Fruit fly (Drosophila melanogaster) whole organism, embryonic: ENCODE measurements around the gene mora.

ENCODE experiments used
- CG1024 ChIP-seq: fragments of 200-800 bp; sonication (Bioruptor generic); IDR thresholded peaks from 2 replicates; pipeline ENCODE4 v1.3.6; 2022; ENCODE audit warnings: missing biosample characterization, missing genetic modification characterization
- CG11085 ChIP-seq: fragments of 200-800 bp; sonication (Bioruptor generic); IDR thresholded peaks from 2 replicates; pipeline ENCODE4 v1.3.6; 2022; ENCODE audit warnings: missing biosample characterization, missing genetic modification characterization
- CG1233 ChIP-seq: fragments of 200-800 bp; sonication (Bioruptor generic); optimal IDR thresholded peaks from 4 replicates; lab custom pipeline; 2018; ENCODE audit warnings: missing biosample characterization, mild to moderate bottlenecking, missing genetic modification characterization
- CG12769 ChIP-seq: fragments of 200-800 bp; sonication (Bioruptor generic); optimal IDR thresholded peaks from 2 replicates; lab custom pipeline; 2019; ENCODE audit warnings: missing biosample characterization, mild to moderate bottlenecking, missing genetic modification characterization, moderate library complexity
- CG14441 ChIP-seq: fragments of 200-800 bp; sonication (Bioruptor generic); IDR thresholded peaks from 2 replicates; pipeline ENCODE4 v1.3.6; 2022; ENCODE audit warnings: missing biosample characterization, missing genetic modification characterization
- CG17328 ChIP-seq: fragments of 200-800 bp; sonication (Bioruptor generic); IDR thresholded peaks from 2 replicates; pipeline ENCODE4 v1.3.6; 2022; ENCODE audit warnings: missing biosample characterization, missing genetic modification characterization
- CG17612 ChIP-seq: fragments of 200-800 bp; sonication (Bioruptor generic); IDR thresholded peaks from 2 replicates; pipeline ENCODE4 v1.3.6; 2022; ENCODE audit warnings: missing biosample characterization, missing genetic modification characterization
- CG17829 ChIP-seq: fragments of 200-800 bp; optimal IDR thresholded peaks from 2 replicates; lab custom pipeline; 2019; ENCODE audit warnings: missing biosample characterization, mild to moderate bottlenecking, missing genetic modification characterization, moderate library complexity
- CG2875 ChIP-seq: fragments of 200-800 bp; sonication (Bioruptor generic); optimal IDR thresholded peaks from 2 replicates; lab custom pipeline; 2017; ENCODE audit warnings: missing biosample characterization, mild to moderate bottlenecking, missing genetic modification characterization, missing genetic modification reagents
- CG30431 ChIP-seq: fragments of 200-800 bp; sonication (Bioruptor generic); optimal IDR thresholded peaks from 2 replicates; lab custom pipeline; 2017; ENCODE audit warnings: missing biosample characterization, missing genetic modification characterization
- CG3163 ChIP-seq: fragments of 200-800 bp; sonication (Bioruptor generic); optimal IDR thresholded peaks from 3 replicates; lab custom pipeline; 2016; ENCODE audit warnings: missing biosample characterization, missing genetic modification characterization
- CG3407 ChIP-seq: fragments of 200-800 bp; sonication (Bioruptor generic); optimal IDR thresholded peaks from 2 replicates; lab custom pipeline; 2018; ENCODE audit warnings: missing biosample characterization, mild to moderate bottlenecking, missing genetic modification characterization
- CG34224 ChIP-seq: fragments of 200-800 bp; sonication (Bioruptor generic); IDR thresholded peaks from 3 replicates; pipeline ENCODE4 v1.3.6; 2022; ENCODE audit warnings: missing biosample characterization, missing genetic modification characterization; ENCODE audit not compliant: partially characterized antibody
- CG34376 ChIP-seq: fragments of 200-800 bp; sonication (Bioruptor generic); optimal IDR thresholded peaks from 2 replicates; lab custom pipeline; 2018; ENCODE audit warnings: missing biosample characterization, mild to moderate bottlenecking, missing genetic modification characterization
- CG5953 ChIP-seq: fragments of 200-800 bp; sonication (Bioruptor generic); IDR thresholded peaks from 2 replicates; pipeline ENCODE4 v1.3.6; 2022; ENCODE audit warnings: missing biosample characterization, missing genetic modification characterization
- CG6791 ChIP-seq: fragments of 200-800 bp; sonication (Bioruptor generic); IDR thresholded peaks from 3 replicates; pipeline ENCODE4 v1.3.6; 2022; ENCODE audit warnings: missing biosample characterization, missing genetic modification characterization; ENCODE audit not compliant: partially characterized antibody
- CG8281 ChIP-seq: fragments of 200-800 bp; sonication (Bioruptor generic); optimal IDR thresholded peaks from 2 replicates; lab custom pipeline; 2018; ENCODE audit warnings: missing biosample characterization, mild to moderate bottlenecking, missing genetic modification characterization, moderate library complexity
- CG8359 ChIP-seq: fragments of 200-800 bp; sonication (Bioruptor generic); optimal IDR thresholded peaks from 2 replicates; lab custom pipeline; 2017; ENCODE audit warnings: missing biosample characterization, mild to moderate bottlenecking, missing genetic modification characterization, borderline replicate concordance
- CG8765 ChIP-seq: fragments of 200-800 bp; sonication (Bioruptor generic); IDR thresholded peaks from 2 replicates; pipeline ENCODE4 v1.3.6; 2022; ENCODE audit warnings: missing biosample characterization, missing genetic modification characterization
- CG9876 ChIP-seq: fragments of 200-800 bp; sonication (Bioruptor generic); optimal IDR thresholded peaks from 2 replicates; lab custom pipeline; 2016; ENCODE audit warnings: missing biosample characterization, missing genetic modification characterization
- D ChIP-seq, 2 experiments: fragments of 200-800 bp in 1 of 2; fragments of >200 bp in 1 of 2; sonication (Bioruptor generic) in 1 of 2; optimal IDR thresholded peaks; 2 replicates in 1 of 2; 3 replicates in 1 of 2; lab custom pipeline; 2017; ENCODE audit warnings: mild to moderate bottlenecking in 1 of 2, missing biosample characterization in 1 of 2, missing genetic modification characterization in 1 of 2, missing genetic modification reagents in 1 of 2
- Fer3 ChIP-seq: fragments of 200-800 bp; sonication (Bioruptor generic); optimal IDR thresholded peaks from 2 replicates; lab custom pipeline; 2018; ENCODE audit warnings: missing biosample characterization, mild to moderate bottlenecking, missing genetic modification characterization, moderate library complexity
- HLH3B ChIP-seq: fragments of 200-800 bp; sonication (Bioruptor generic); IDR thresholded peaks from 2 replicates; pipeline ENCODE4 v1.3.6; 2022; ENCODE audit warnings: missing biosample characterization, missing genetic modification characterization
- Lhr ChIP-seq: fragments of 200-800 bp; sonication (Bioruptor generic); optimal IDR thresholded peaks from 3 replicates; lab custom pipeline; 2017; ENCODE audit warnings: mild to moderate bottlenecking, missing biosample characterization, missing genetic modification reagents, missing genetic modification characterization
- MESR4 ChIP-seq: fragments of 200-800 bp; sonication (Bioruptor generic); optimal IDR thresholded peaks from 2 replicates; lab custom pipeline; 2018; ENCODE audit warnings: missing biosample characterization, mild to moderate bottlenecking, missing genetic modification characterization, moderate library complexity
- Spps ChIP-seq: fragments of 200-800 bp; sonication (Bioruptor generic); optimal IDR thresholded peaks from 2 replicates; lab custom pipeline; 2018; ENCODE audit warnings: missing biosample characterization, mild to moderate bottlenecking, missing genetic modification characterization
- Xbp1 ChIP-seq: fragments of 200-800 bp; sonication (Bioruptor generic); optimal IDR thresholded peaks from 3 replicates; lab custom pipeline; 2016; ENCODE audit warnings: missing biosample characterization, mild to moderate bottlenecking, missing genetic modification characterization
- aop ChIP-seq: fragments of 200-800 bp; sonication (Bioruptor generic); IDR thresholded peaks from 2 replicates; pipeline ENCODE4 v1.3.6; 2022; ENCODE audit warnings: missing biosample characterization, missing genetic modification characterization
- bcd ChIP-seq: fragments of 200-800 bp; sonication (Bioruptor generic); optimal IDR thresholded peaks from 2 replicates; lab custom pipeline; 2017; ENCODE audit warnings: missing biosample characterization, mild to moderate bottlenecking, missing genetic modification characterization
- chinmo ChIP-seq: fragments of 200-800 bp; sonication (Bioruptor generic); IDR thresholded peaks from 4 replicates; pipeline ENCODE4 v1.3.6; 2022; ENCODE audit warnings: missing biosample characterization, missing genetic modification characterization; ENCODE audit not compliant: partially characterized antibody
- crc ChIP-seq: fragments of 200-800 bp; sonication (Bioruptor generic); optimal IDR thresholded peaks from 2 replicates; lab custom pipeline; 2016; ENCODE audit warnings: missing biosample characterization, missing genetic modification characterization
- dimm ChIP-seq: fragments of 200-800 bp; sonication (Bioruptor generic); IDR thresholded peaks from 2 replicates; pipeline ENCODE4 v1.3.6; 2022; ENCODE audit warnings: missing biosample characterization, missing genetic modification characterization
- dmrt11E ChIP-seq: fragments of 200-800 bp; sonication (Bioruptor generic); optimal IDR thresholded peaks from 3 replicates; lab custom pipeline; 2018; ENCODE audit warnings: missing biosample characterization, mild to moderate bottlenecking, missing genetic modification characterization, moderate library complexity
- fd64A ChIP-seq: fragments of 200-800 bp; sonication (Bioruptor generic); optimal IDR thresholded peaks from 3 replicates; lab custom pipeline; 2018; ENCODE audit warnings: missing biosample characterization, mild to moderate bottlenecking, missing genetic modification characterization
- gcm2 ChIP-seq: fragments of 200-800 bp; sonication (Bioruptor generic); optimal IDR thresholded peaks from 2 replicates; lab custom pipeline; 2016; ENCODE audit warnings: missing biosample characterization, missing genetic modification characterization
- gfzf ChIP-seq: fragments of 200-800 bp; sonication (Bioruptor generic); optimal IDR thresholded peaks from 2 replicates; lab custom pipeline; 2016; ENCODE audit warnings: missing biosample characterization, mild to moderate bottlenecking, missing genetic modification characterization, moderate library complexity
- h ChIP-seq: fragments of >200 bp; optimal IDR thresholded peaks from 2 replicates; lab custom pipeline; 2017
- hb ChIP-seq: fragments of 200-800 bp; sonication (Bioruptor generic); IDR thresholded peaks from 3 replicates; pipeline ENCODE4 v1.3.6; 2022; ENCODE audit warnings: missing biosample characterization, missing genetic modification characterization; ENCODE audit not compliant: partially characterized antibody
- jigr1 ChIP-seq: fragments of 200-800 bp; sonication (Bioruptor generic); IDR thresholded peaks from 3 replicates; pipeline ENCODE4 v1.3.6; 2022; ENCODE audit warnings: missing biosample characterization, missing genetic modification characterization
- lov ChIP-seq, 2 experiments: fragments of 200-800 bp in 1 of 2; fragments of >200 bp in 1 of 2; sonication (Bioruptor generic) in 1 of 2; IDR thresholded peaks in 1 of 2; optimal IDR thresholded peaks in 1 of 2; 2 replicates in 1 of 2; 3 replicates in 1 of 2; pipeline versions ENCODE4 v1.3.6 to Lab custom; 2017 to 2022; ENCODE audit warnings: missing biosample characterization in 1 of 2, missing genetic modification characterization in 1 of 2
- mirr ChIP-seq: fragments of 200-800 bp; sonication (Bioruptor generic); optimal IDR thresholded peaks from 3 replicates; lab custom pipeline; 2018; ENCODE audit warnings: missing biosample characterization, mild to moderate bottlenecking, missing genetic modification characterization
- peb ChIP-seq: fragments of 200-800 bp; sonication (Bioruptor generic); IDR thresholded peaks from 2 replicates; pipeline ENCODE4 v1.3.6; 2022; ENCODE audit warnings: missing biosample characterization, missing genetic modification characterization
- pfk ChIP-seq: fragments of 200-800 bp; sonication (Bioruptor generic); optimal IDR thresholded peaks from 2 replicates; lab custom pipeline; 2018; ENCODE audit warnings: missing biosample characterization, mild to moderate bottlenecking, missing genetic modification characterization, moderate library complexity
- pho ChIP-seq: fragments of 200-800 bp; sonication (Bioruptor generic); optimal IDR thresholded peaks from 2 replicates; lab custom pipeline; 2016; ENCODE audit warnings: missing biosample characterization, missing genetic modification characterization
- pita ChIP-seq: fragments of 200-800 bp; sonication (Bioruptor generic); optimal IDR thresholded peaks from 2 replicates; lab custom pipeline; 2017; ENCODE audit warnings: missing biosample characterization, mild to moderate bottlenecking, missing genetic modification characterization
- pros ChIP-seq: fragments of 200-800 bp; sonication (Bioruptor generic); optimal IDR thresholded peaks from 3 replicates; lab custom pipeline; 2019; ENCODE audit warnings: missing biosample characterization, mild to moderate bottlenecking, missing genetic modification characterization, moderate library complexity
- sens ChIP-seq: fragments of 200-800 bp; sonication (Bioruptor generic); peaks from one replicate; lab custom pipeline; 2016; ENCODE audit warnings: missing biosample characterization, missing genetic modification characterization
- tap ChIP-seq: fragments of 200-800 bp; optimal IDR thresholded peaks from 3 replicates; lab custom pipeline; 2019; ENCODE audit warnings: missing biosample characterization, mild to moderate bottlenecking, missing genetic modification characterization, moderate library complexity
- tna ChIP-seq: fragments of 200-800 bp; sonication (Bioruptor generic); IDR thresholded peaks from 2 replicates; pipeline ENCODE4 v1.3.6; 2022; ENCODE audit warnings: missing biosample characterization, missing genetic modification characterization; ENCODE audit not compliant: partially characterized antibody
- tx ChIP-seq: fragments of 200-800 bp; sonication (Bioruptor generic); optimal IDR thresholded peaks from 2 replicates; lab custom pipeline; 2016; ENCODE audit warnings: missing biosample characterization, missing genetic modification characterization

The mora gene

dm6 chr3R:24163556-24164022, 22.6 kb upstream of the mora start, which contains the start of gene Apc2 (continued):
- TF ChIP-seq lov (optimal IDR thresholded peaks at IDR 0.05; lab: Kevin White, UChicago): no peak
- TF ChIP-seq lov (GFP tag; IDR thresholded peaks at IDR 0.05; lab: Robert Waterston, UW): no peak
- TF ChIP-seq Lhr (GFP tag; lab: Kevin White, UChicago): peak; percentile 43
- TF ChIP-seq CG34224: peak; percentile 69; the same call in 2 of the 3 replicates
- TF ChIP-seq aop: no peak
- TF ChIP-seq CG8359: no peak
- peak; percentile 69 for TF ChIP-seq Xbp1 (GFP tag; lab: Kevin White, UChicago)
- TF ChIP-seq tap (tag; lab: Kevin White, UChicago): peak; percentile 46
- TF ChIP-seq CG17612 (GFP tag; lab: Robert Waterston, UW): 0 out of 2 replicates have a peak, but pooled peaks have one; percentile 13
- no peak for TF ChIP-seq mirr (GFP tag; lab: Kevin White, UChicago)
- TF ChIP-seq fd64A (GFP tag; lab: Kevin White, UChicago): no peak
- TF ChIP-seq crc (GFP tag; lab: Kevin White, UChicago): no peak
- TF ChIP-seq gfzf (GFP tag; lab: Kevin White, UChicago): no peak
- peak; percentile 57 for TF ChIP-seq bcd (GFP tag; lab: Kevin White, UChicago)
- TF ChIP-seq CG6791 (GFP tag; lab: Robert Waterston, UW): no peak
- TF ChIP-seq CG17829 (tag; lab: Kevin White, UChicago): peak; percentile 70
- peak; percentile 91 for TF ChIP-seq sens
- no peak for TF ChIP-seq pfk (GFP tag; lab: Kevin White, UChicago)
- TF ChIP-seq CG34376 (GFP tag; lab: Kevin White, UChicago): peak; percentile 9
- no peak for TF ChIP-seq D (optimal IDR thresholded peaks at IDR 0.05; lab: Kevin White, UChicago)
- TF ChIP-seq D (GFP tag; optimal IDR thresholded peaks at IDR 0.05; lab: Kevin White, UChicago): peak; percentile 16
- TF ChIP-seq jigr1 (GFP tag; lab: Robert Waterston, UW): peak; percentile 55; the same call in 1 of the 3 replicates
- no peak for TF ChIP-seq CG5953
- TF ChIP-seq CG17328 (GFP tag; lab: Robert Waterston, UW): peak; percentile 60
- TF ChIP-seq CG8765 (GFP tag; lab: Robert Waterston, UW): no peak
- TF ChIP-seq hb (GFP tag; lab: Robert Waterston, UW): no peak
- TF ChIP-seq tx (GFP tag; lab: Kevin White, UChicago): no peak
- peak; percentile 57; the same call in 1 of the 2 replicates for TF ChIP-seq HLH3B (GFP tag; lab: Robert Waterston, UW)
- no peak for TF ChIP-seq CG9876 (GFP tag; lab: Kevin White, UChicago)
- no peak for TF ChIP-seq CG12769 (tag; lab: Kevin White, UChicago)
- TF ChIP-seq peb: no peak
- no peak for TF ChIP-seq chinmo (GFP tag; lab: Robert Waterston, UW)
- TF ChIP-seq CG11085 (GFP tag; lab: Robert Waterston, UW): no peak
- peak; percentile 64 for TF ChIP-seq dmrt11E (tag; lab: Kevin White, UChicago)
- TF ChIP-seq MESR4 (GFP tag; lab: Kevin White, UChicago): no peak
- no peak for TF ChIP-seq gcm2 (GFP tag; lab: Kevin White, UChicago)
- TF ChIP-seq CG8281 (tag; lab: Kevin White, UChicago): no peak
- TF ChIP-seq pros (GFP tag; lab: Kevin White, UChicago): no peak
- peak; percentile 51 for TF ChIP-seq CG1233 (GFP tag; lab: Kevin White, UChicago)
- TF ChIP-seq Fer3 (tag; lab: Kevin White, UChicago): peak; percentile 69
- TF ChIP-seq CG30431 (GFP tag; lab: Kevin White, UChicago): no peak
- TF ChIP-seq dimm (GFP tag; lab: Robert Waterston, UW): no peak
- TF ChIP-seq CG1024 (GFP tag; lab: Robert Waterston, UW): no peak
- peak; percentile 64; the same call in 1 of the 2 replicates for TF ChIP-seq CG14441 (GFP tag; lab: Robert Waterston, UW)
- TF ChIP-seq h (lab: Kevin White, UChicago): no peak
- TF ChIP-seq Spps (tag; lab: Kevin White, UChicago): peak; percentile 23
- no peak for TF ChIP-seq pita (GFP tag; lab: Kevin White, UChicago)
- TF ChIP-seq CG3163: no peak
- TF ChIP-seq CG2875 (GFP tag; lab: Kevin White, UChicago): no peak
- peak; percentile 2 for TF ChIP-seq pho
- TF ChIP-seq CG3407 (GFP tag; lab: Kevin White, UChicago): no peak
- TF ChIP-seq tna: no peak
